Worm (Caenorhabditis elegans): Measurements from ENCODE around the gene cki-1.

The cki-1 gene

ce11 chrII:7860221-7860928, 49.3 kb downstream of the cki-1 start, which contains the start of gene lin-5:
lin-5 (plus strand) TSS chrII:7860574.
- no peak for TF ChIP-seq elt-1 (tag; optimal IDR thresholded peaks at IDR 0.05)
- peak; percentile 67 for TF ChIP-seq nfya-1 (tag; optimal IDR thresholded peaks at IDR 0.05; ENCODE audit: insufficient read depth)
- TF ChIP-seq jun-1 (tag; optimal IDR thresholded peaks at IDR 0.05), result no peak
- TF ChIP-seq nhr-11 (tag; optimal IDR thresholded peaks at IDR 0.05), result no peak
- TF ChIP-seq ceh-28 (tag; optimal IDR thresholded peaks at IDR 0.05), result no peak
- no peak for TF ChIP-seq daf-12 (tag; optimal IDR thresholded peaks at IDR 0.05)
- peak; percentile 19 for TF ChIP-seq nhr-25 (tag; optimal IDR thresholded peaks at IDR 0.05)
- TF ChIP-seq skn-1 (tag; optimal IDR thresholded peaks at IDR 0.05), result no peak
- TF ChIP-seq ztf-4 (tag; optimal IDR thresholded peaks at IDR 0.05), result no peak
- no peak for TF ChIP-seq unc-39 (tag; optimal IDR thresholded peaks at IDR 0.05)
- peak; percentile 57 for TF ChIP-seq hmg-11 (tag; optimal IDR thresholded peaks at IDR 0.05)
- no peak for TF ChIP-seq mml-1 (tag; optimal IDR thresholded peaks at IDR 0.05)
- no peak for TF ChIP-seq mdl-1 (tag; optimal IDR thresholded peaks at IDR 0.05)
- no peak for TF ChIP-seq fos-1 (tag; optimal IDR thresholded peaks at IDR 0.05)
- TF ChIP-seq R02D3.7 (tag; optimal IDR thresholded peaks at IDR 0.05), result no peak
- TF ChIP-seq nhr-12 (tag; optimal IDR thresholded peaks at IDR 0.05), result no peak
- no peak for TF ChIP-seq ceh-9 (tag; optimal IDR thresholded peaks at IDR 0.05)
- TF ChIP-seq nhr-23 (tag; optimal IDR thresholded peaks at IDR 0.05), result no peak
- no peak for TF ChIP-seq nhr-28 (tag; optimal IDR thresholded peaks at IDR 0.05)
- no peak for TF ChIP-seq nhr-237 (tag; optimal IDR thresholded peaks at IDR 0.05)
- no peak for TF ChIP-seq ZK546.5 (tag; optimal IDR thresholded peaks at IDR 0.05)
- no peak for TF ChIP-seq ceh-82 (tag; optimal IDR thresholded peaks at IDR 0.05)
- no peak for TF ChIP-seq elt-3 (tag; optimal IDR thresholded peaks at IDR 0.05)
- no peak for TF ChIP-seq ama-1 (optimal IDR thresholded peaks at IDR 0.05)
- peak; percentile 79 for TF ChIP-seq lin-15B (tag; optimal IDR thresholded peaks at IDR 0.05)
- TF ChIP-seq unc-62 (GFP tag; optimal IDR thresholded peaks at IDR 0.05), result no peak
- no peak for TF ChIP-seq ztf-11 (tag; optimal IDR thresholded peaks at IDR 0.05)
- no peak for TF ChIP-seq egl-27 (tag; optimal IDR thresholded peaks at IDR 0.05)
- no peak for TF ChIP-seq tbx-2 (tag; optimal IDR thresholded peaks at IDR 0.05)
- TF ChIP-seq nhr-77 (tag; optimal IDR thresholded peaks at IDR 0.05), result no peak
- TF ChIP-seq fkh-10 (GFP tag; optimal IDR thresholded peaks at IDR 0.05), result no peak
- TF ChIP-seq egl-5 (tag; optimal IDR thresholded peaks at IDR 0.05), result peak; percentile 54
- peak; percentile 57 for TF ChIP-seq pha-4 (tag; optimal IDR thresholded peaks at IDR 0.05)
- TF ChIP-seq zag-1 (tag; optimal IDR thresholded peaks at IDR 0.05), result no peak
- no peak for TF ChIP-seq ceh-16 (tag; optimal IDR thresholded peaks at IDR 0.05)
- no peak for TF ChIP-seq nhr-76 (tag; optimal IDR thresholded peaks at IDR 0.05)
- TF ChIP-seq nhr-67 (tag; optimal IDR thresholded peaks at IDR 0.05), result no peak
- no peak for TF ChIP-seq nhr-43 (tag; optimal IDR thresholded peaks at IDR 0.05; ENCODE audit: poor library complexity, severe bottlenecking)
- TF ChIP-seq lsy-12 (tag; optimal IDR thresholded peaks at IDR 0.05), result no peak
- TF ChIP-seq elt-2 (tag; optimal IDR thresholded peaks at IDR 0.05), result peak; percentile 5
- TF ChIP-seq snpc-4 (tag; optimal IDR thresholded peaks at IDR 0.05), result peak; percentile 59
- no peak for TF ChIP-seq aly-2 (tag; optimal IDR thresholded peaks at IDR 0.05)
- no peak for TF ChIP-seq pqm-1 (tag; optimal IDR thresholded peaks at IDR 0.05)
- peak; percentile 64 for TF ChIP-seq lin-39 (tag; optimal IDR thresholded peaks at IDR 0.05)
- no peak for TF ChIP-seq sea-2 (GFP tag; optimal IDR thresholded peaks at IDR 0.05)
- no peak for TF ChIP-seq fkh-2 (tag; optimal IDR thresholded peaks at IDR 0.05)

Measured in whole organism, L3 larva.